Fruit fly (Drosophila melanogaster) whole organism, embryonic: ENCODE results near the gene CG16964.

Experiments
- Awh ChIP-seq: fragments of 200-800 bp; sonication (Bioruptor generic); IDR thresholded peaks from 2 replicates; pipeline ENCODE4, ENCODE4 v1.3.6; 2022; ENCODE audit warnings: missing biosample characterization, missing genetic modification characterization
- Bdp1 ChIP-seq: fragments of 200-800 bp; sonication (Bioruptor generic); optimal IDR thresholded peaks from 3 replicates; lab custom pipeline; 2016; ENCODE audit warnings: missing biosample characterization, missing genetic modification characterization
- Blimp-1 ChIP-seq: fragments of 200-800 bp; sonication (Bioruptor generic); optimal IDR thresholded peaks from 3 replicates; lab custom pipeline; 2018; ENCODE audit warnings: missing biosample characterization, missing genetic modification characterization, mild to moderate bottlenecking, moderate library complexity, missing genetic modification reagents
- CG10431 ChIP-seq: fragments of 200-800 bp; sonication (Bioruptor generic); optimal IDR thresholded peaks from 3 replicates; lab custom pipeline; 2018; ENCODE audit warnings: missing biosample characterization, mild to moderate bottlenecking, missing genetic modification characterization
- CG12104 ChIP-seq: fragments of 200-800 bp; sonication (Bioruptor generic); optimal IDR thresholded peaks from 3 replicates; lab custom pipeline; 2016; ENCODE audit warnings: missing biosample characterization, missing genetic modification characterization
- CG12219 ChIP-seq: fragments of 200-800 bp; sonication (Bioruptor generic); optimal IDR thresholded peaks from 3 replicates; lab custom pipeline; 2018; ENCODE audit warnings: missing biosample characterization, mild to moderate bottlenecking, missing genetic modification characterization
- CG12769 ChIP-seq: fragments of 200-800 bp; sonication (Bioruptor generic); optimal IDR thresholded peaks from 2 replicates; lab custom pipeline; 2019; ENCODE audit warnings: missing biosample characterization, mild to moderate bottlenecking, missing genetic modification characterization, moderate library complexity
- CG13894 ChIP-seq: fragments of 200-800 bp; sonication (Bioruptor generic); optimal IDR thresholded peaks from 3 replicates; lab custom pipeline; 2018; ENCODE audit warnings: missing biosample characterization, mild to moderate bottlenecking, missing genetic modification characterization, moderate library complexity
- CG14965 ChIP-seq: fragments of 200-800 bp; sonication (Bioruptor generic); optimal IDR thresholded peaks from 2 replicates; lab custom pipeline; 2016; ENCODE audit warnings: missing biosample characterization, missing genetic modification characterization, borderline replicate concordance
- CG15269 ChIP-seq: fragments of 200-800 bp; sonication (Bioruptor generic); optimal IDR thresholded peaks from 2 replicates; lab custom pipeline; 2018; ENCODE audit warnings: missing biosample characterization, mild to moderate bottlenecking, missing genetic modification characterization, moderate library complexity
- CG17186 ChIP-seq: fragments of 200-800 bp; sonication (Bioruptor generic); optimal IDR thresholded peaks from 3 replicates; lab custom pipeline; 2017; ENCODE audit warnings: missing biosample characterization, missing genetic modification reagents, missing genetic modification characterization
- CG17385 ChIP-seq: fragments of 200-800 bp; sonication (Bioruptor generic); optimal IDR thresholded peaks from 3 replicates; lab custom pipeline; 2018; ENCODE audit warnings: missing biosample characterization, mild to moderate bottlenecking, missing genetic modification characterization
- CG17612 ChIP-seq: fragments of 200-800 bp; sonication (Bioruptor generic); IDR thresholded peaks from 2 replicates; pipeline ENCODE4 v1.3.6; 2022; ENCODE audit warnings: missing biosample characterization, missing genetic modification characterization
- CG2120 ChIP-seq: fragments of 200-800 bp; sonication (Bioruptor generic); optimal IDR thresholded peaks from 3 replicates; lab custom pipeline; 2016; ENCODE audit warnings: missing biosample characterization, missing genetic modification characterization
- CG2678 ChIP-seq: fragments of 200-800 bp; sonication (Bioruptor generic); optimal IDR thresholded peaks from 3 replicates; lab custom pipeline; 2019; ENCODE audit warnings: missing biosample characterization, mild to moderate bottlenecking, missing genetic modification characterization, moderate library complexity
- CG34224 ChIP-seq: fragments of 200-800 bp; sonication (Bioruptor generic); IDR thresholded peaks from 3 replicates; pipeline ENCODE4 v1.3.6; 2022; ENCODE audit warnings: missing biosample characterization, missing genetic modification characterization; ENCODE audit not compliant: partially characterized antibody
- CG4730 ChIP-seq: fragments of 200-800 bp; sonication (Bioruptor generic); IDR thresholded peaks from 2 replicates; pipeline ENCODE4 v1.3.6; 2022; ENCODE audit warnings: missing biosample characterization, missing genetic modification characterization
- CG6683 ChIP-seq: fragments of 200-800 bp; sonication (Bioruptor generic); optimal IDR thresholded peaks from 2 replicates; lab custom pipeline; 2017; ENCODE audit warnings: missing biosample characterization, mild to moderate bottlenecking, missing genetic modification characterization, missing genetic modification reagents
- CG7745 ChIP-seq: fragments of 200-800 bp; sonication (Bioruptor generic); optimal IDR thresholded peaks from 2 replicates; lab custom pipeline; 2018; ENCODE audit warnings: missing biosample characterization, mild to moderate bottlenecking, missing genetic modification characterization, moderate library complexity
- CG9817 ChIP-seq: fragments of 200-800 bp; sonication (Bioruptor generic); optimal IDR thresholded peaks from 2 replicates; lab custom pipeline; 2018; ENCODE audit warnings: missing biosample characterization, mild to moderate bottlenecking, missing genetic modification characterization, moderate library complexity
- Ets65A ChIP-seq: fragments of 200-800 bp; sonication (Bioruptor generic); peaks from one replicate; lab custom pipeline; 2016; ENCODE audit warnings: missing biosample characterization, missing genetic modification characterization
- Lhr ChIP-seq: fragments of 200-800 bp; sonication (Bioruptor generic); optimal IDR thresholded peaks from 3 replicates; lab custom pipeline; 2017; ENCODE audit warnings: mild to moderate bottlenecking, missing biosample characterization, missing genetic modification reagents, missing genetic modification characterization
- Med ChIP-seq: fragments of 200-800 bp; sonication (Bioruptor generic); peaks from one replicate; lab custom pipeline; 2016; ENCODE audit warnings: missing biosample characterization, missing genetic modification characterization, mild to moderate bottlenecking, inconsistent platforms, moderate library complexity
- Mrtf ChIP-seq: fragments of 200-800 bp; sonication (Bioruptor generic); IDR thresholded peaks from 3 replicates; pipeline ENCODE4 v1.3.6; 2022; ENCODE audit warnings: missing biosample characterization, missing genetic modification characterization
- NK7.1 ChIP-seq: fragments of 200-800 bp; sonication (Bioruptor generic); optimal IDR thresholded peaks from 3 replicates; lab custom pipeline; 2016; ENCODE audit warnings: missing biosample characterization, missing genetic modification characterization
- PHDP ChIP-seq: fragments of 200-800 bp; sonication (Bioruptor generic); optimal IDR thresholded peaks from 3 replicates; lab custom pipeline; 2018; ENCODE audit warnings: missing biosample characterization, mild to moderate bottlenecking, missing genetic modification characterization, moderate library complexity
- Rfx ChIP-seq: fragments of 200-800 bp; sonication (Bioruptor generic); IDR thresholded peaks from 2 replicates; pipeline ENCODE4 v1.3.6; 2022; ENCODE audit warnings: missing biosample characterization, missing genetic modification characterization
- Taf1 ChIP-seq: fragments of 200-800 bp; sonication (Bioruptor generic); IDR thresholded peaks from 2 replicates; pipeline ENCODE4 v1.3.6; 2022; ENCODE audit warnings: missing biosample characterization, missing genetic modification characterization
- Xbp1 ChIP-seq: fragments of 200-800 bp; sonication (Bioruptor generic); optimal IDR thresholded peaks from 3 replicates; lab custom pipeline; 2016; ENCODE audit warnings: missing biosample characterization, mild to moderate bottlenecking, missing genetic modification characterization
- abd-A ChIP-seq: fragments of 200-800 bp; sonication (Bioruptor generic); optimal IDR thresholded peaks from 3 replicates; lab custom pipeline; 2019; ENCODE audit warnings: missing biosample characterization, mild to moderate bottlenecking, missing genetic modification characterization, moderate library complexity
- cg ChIP-seq: fragments of 200-800 bp; sonication (Bioruptor generic); optimal IDR thresholded peaks from 3 replicates; lab custom pipeline; 2019; ENCODE audit warnings: missing biosample characterization, mild to moderate bottlenecking, missing genetic modification characterization, moderate library complexity
- chinmo ChIP-seq: fragments of 200-800 bp; sonication (Bioruptor generic); IDR thresholded peaks from 4 replicates; pipeline ENCODE4 v1.3.6; 2022; ENCODE audit warnings: missing biosample characterization, missing genetic modification characterization; ENCODE audit not compliant: partially characterized antibody
- emc ChIP-seq: fragments of 200-800 bp; sonication (Bioruptor generic); optimal IDR thresholded peaks from 2 replicates; lab custom pipeline; 2016; ENCODE audit warnings: missing biosample characterization, missing genetic modification characterization
- eve ChIP-seq, 2 experiments: fragments of >200 bp; optimal IDR thresholded peaks; 2 replicates each; lab custom pipeline; 2017; ENCODE audit warnings: missing biosample characterization in 2 of 2, missing genetic modification characterization in 2 of 2
- fd3F ChIP-seq: fragments of 200-800 bp; sonication (Bioruptor generic); optimal IDR thresholded peaks from 2 replicates; lab custom pipeline; 2018; ENCODE audit warnings: missing biosample characterization, mild to moderate bottlenecking, missing genetic modification characterization, moderate library complexity
- fu2 ChIP-seq: fragments of 200-800 bp; sonication (Bioruptor generic); optimal IDR thresholded peaks from 2 replicates; lab custom pipeline; 2016; ENCODE audit warnings: missing biosample characterization, missing genetic modification characterization
- grn ChIP-seq: fragments of 200-800 bp; sonication (Bioruptor generic); optimal IDR thresholded peaks from 3 replicates; lab custom pipeline; 2017; ENCODE audit warnings: missing biosample characterization, missing genetic modification characterization
- hkb ChIP-seq, 2 experiments: fragments of 200-800 bp in 1 of 2; fragments of >200 bp in 1 of 2; sonication (Bioruptor generic) in 1 of 2; IDR thresholded peaks in 1 of 2; optimal IDR thresholded peaks in 1 of 2; 2 replicates each; pipeline versions ENCODE4 v1.3.6 to Lab custom; 2017 to 2022; ENCODE audit warnings: missing biosample characterization in 1 of 2, missing genetic modification characterization in 1 of 2
- jing ChIP-seq: fragments of 200-800 bp; sonication (Bioruptor generic); optimal IDR thresholded peaks from 2 replicates; lab custom pipeline; 2018; ENCODE audit warnings: missing biosample characterization, mild to moderate bottlenecking, missing genetic modification characterization
- oc ChIP-seq: fragments of 200-800 bp; sonication (Bioruptor generic); optimal IDR thresholded peaks from 2 replicates; lab custom pipeline; 2018; ENCODE audit warnings: missing biosample characterization, mild to moderate bottlenecking, missing genetic modification characterization, moderate library complexity
- sd ChIP-seq: fragments of 200-800 bp; sonication (Bioruptor generic); optimal IDR thresholded peaks from 3 replicates; lab custom pipeline; 2018; ENCODE audit warnings: missing biosample characterization, mild to moderate bottlenecking, missing genetic modification characterization, moderate library complexity
- sqz ChIP-seq: fragments of 200-800 bp; sonication (Bioruptor generic); optimal IDR thresholded peaks from 3 replicates; lab custom pipeline; 2018; ENCODE audit warnings: missing biosample characterization, mild to moderate bottlenecking, missing genetic modification characterization
- tll ChIP-seq, 2 experiments: fragments of 200-800 bp in 1 of 2; fragments of >200 bp in 1 of 2; sonication (Bioruptor generic) in 1 of 2; optimal IDR thresholded peaks; 2 replicates each; lab custom pipeline; 2017 to 2019; ENCODE audit warnings: missing biosample characterization in 2 of 2, missing genetic modification characterization in 2 of 2, mild to moderate bottlenecking in 1 of 2, moderate library complexity in 1 of 2
- unpg ChIP-seq: fragments of 200-800 bp; sonication (Bioruptor generic); optimal IDR thresholded peaks from 3 replicates; lab custom pipeline; 2018; ENCODE audit warnings: missing biosample characterization, mild to moderate bottlenecking, missing genetic modification characterization, moderate library complexity
- zen2 ChIP-seq: fragments of 200-800 bp; sonication (Bioruptor generic); IDR thresholded peaks from 3 replicates; pipeline ENCODE4 v1.3.6; 2022; ENCODE audit warnings: missing biosample characterization, missing genetic modification characterization; ENCODE audit not compliant: partially characterized antibody

CG16964 gene

dm6 chr2L:11963422-11964322 lies 15.9 kb downstream of the CG16964 start:
- TF ChIP-seq CG15269 (tag; lab: Kevin White, UChicago): peak; percentile 73
- no peak for TF ChIP-seq CG7745 (tag; lab: Kevin White, UChicago)
- peak; percentile 71 for TF ChIP-seq Awh
- no peak for TF ChIP-seq CG14965 (GFP tag; lab: Kevin White, UChicago)
- peak; percentile 42 for TF ChIP-seq CG12769
- no peak for TF ChIP-seq CG2678 (tag; lab: Kevin White, UChicago)
- no peak for TF ChIP-seq fd3F (GFP tag; lab: Kevin White, UChicago)
- 0 out of 4 replicates have a peak, but pooled peaks have one; percentile 39 for TF ChIP-seq chinmo (GFP tag; lab: Robert Waterston, UW)
- TF ChIP-seq PHDP (tag; lab: Kevin White, UChicago): no peak
- TF ChIP-seq CG12219: no peak
- TF ChIP-seq jing (GFP tag; lab: Kevin White, UChicago): no peak
- TF ChIP-seq hkb (optimal IDR thresholded peaks at IDR 0.05; lab: Kevin White, UChicago): no peak
- no peak for TF ChIP-seq hkb (GFP tag; IDR thresholded peaks at IDR 0.05; lab: Robert Waterston, UW)
- no peak for TF ChIP-seq CG17612
- no peak for TF ChIP-seq CG4730 (GFP tag; lab: Robert Waterston, UW)
- TF ChIP-seq Med (GFP tag; lab: Kevin White, UChicago): peak; percentile 53
- peak; percentile 0 for TF ChIP-seq grn (GFP tag; lab: Kevin White, UChicago)
- TF ChIP-seq CG9817: no peak
- no peak for TF ChIP-seq CG12104 (GFP tag; lab: Kevin White, UChicago)
- TF ChIP-seq CG10431 (GFP tag; lab: Kevin White, UChicago): no peak
- TF ChIP-seq CG13894 (tag; lab: Kevin White, UChicago): peak; percentile 51
- TF ChIP-seq CG2120 (GFP tag; lab: Kevin White, UChicago): no peak
- TF ChIP-seq sd (tag; lab: Kevin White, UChicago): peak; percentile 5
- no peak for TF ChIP-seq Taf1 (GFP tag; lab: Robert Waterston, UW)
- peak; percentile 15 for TF ChIP-seq sqz (GFP tag; lab: Kevin White, UChicago)
- TF ChIP-seq eve (GFP tag; optimal IDR thresholded peaks at IDR 0.05; lab: Kevin White, UChicago): no peak
- TF ChIP-seq CG34224 (GFP tag; lab: Robert Waterston, UW): no peak
- peak; percentile 39 for TF ChIP-seq oc (tag; lab: Kevin White, UChicago)

DNA sequence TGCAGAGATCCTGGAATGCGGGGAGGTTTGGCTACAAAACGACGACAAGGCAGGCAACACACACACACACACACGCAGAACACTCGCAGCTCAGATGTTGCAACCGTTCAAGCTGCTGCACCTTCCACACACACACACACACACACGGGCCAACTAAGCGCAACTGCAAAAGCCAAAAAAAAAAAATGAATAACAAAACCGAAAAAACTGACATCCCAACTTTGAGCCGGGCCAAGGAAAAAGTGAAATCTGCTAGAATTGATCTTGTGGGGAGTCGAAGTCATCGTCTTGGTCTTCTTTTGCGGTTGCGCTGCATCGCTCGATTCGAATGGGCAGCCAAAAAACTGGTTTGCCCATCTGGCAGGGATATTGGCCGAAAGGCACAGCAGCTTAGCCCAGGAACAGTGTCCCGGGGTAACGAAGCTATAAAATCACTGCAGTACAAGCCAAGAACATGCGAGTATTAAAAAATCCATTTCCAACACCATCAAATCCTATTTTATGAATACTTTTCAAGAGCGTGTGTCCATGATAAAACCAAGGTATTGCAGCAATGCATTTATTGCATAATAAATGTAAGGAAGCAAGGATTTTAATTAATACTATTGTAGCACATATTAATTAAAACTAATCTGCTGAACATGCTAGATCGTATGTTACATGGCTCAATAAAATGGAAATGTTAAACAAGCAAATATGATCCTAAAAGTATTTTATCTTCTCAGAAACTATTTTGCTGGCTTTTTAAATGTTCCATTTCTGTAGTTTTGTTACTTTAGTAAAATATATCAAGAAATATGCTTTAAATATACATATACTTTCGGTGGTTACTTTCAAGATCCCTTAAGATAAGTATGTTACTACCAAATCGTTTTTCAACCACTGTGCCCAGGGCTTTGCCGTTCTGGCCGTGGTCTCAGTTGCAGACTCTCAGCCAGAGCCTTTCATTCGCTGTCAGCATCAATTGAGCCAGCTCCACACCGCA lies 18.2 kb downstream of the CG16964 start:
- TF ChIP-seq Xbp1 (GFP tag; lab: Kevin White, UChicago) (no peak), Bdp1 (GFP tag; lab: Kevin White, UChicago) (no peak), zen2 (GFP tag; lab: Robert Waterston, UW) (no peak), fu2 (GFP tag; lab: Kevin White, UChicago) (no peak), Ets65A (peak; percentile 2), unpg (no peak), emc (GFP tag; lab: Kevin White, UChicago) (no peak), NK7.1 (no peak), tll (GFP tag; optimal IDR thresholded peaks at IDR 0.05; lab: Kevin White, UChicago) (no peak), CG17186 (GFP tag; lab: Kevin White, UChicago) (no peak), CG6683 (GFP tag; lab: Kevin White, UChicago) (no peak), abd-A (no peak), Rfx (no peak), Lhr (GFP tag; lab: Kevin White, UChicago) (no peak), cg (GFP tag; lab: Kevin White, UChicago) (peak; percentile 5), Blimp-1 (GFP tag; lab: Kevin White, UChicago) (no peak), CG17385 (GFP tag; lab: Kevin White, UChicago) (no peak), Mrtf (GFP tag; lab: Robert Waterston, UW) (no peak)
